Worm (Caenorhabditis elegans) whole organism, L2 larva: ENCODE measurements around the gene Y102A5C.27.

Experiments used
- aly-2 ChIP-seq: fragments of 150-350 bp; optimal IDR thresholded peaks from 2 replicates; lab custom pipeline; 2014; ENCODE audit warnings: missing biosample characterization, missing genetic modification characterization
- ceh-82 ChIP-seq: fragments of 150-350 bp; optimal IDR thresholded peaks from 2 replicates; lab custom pipeline; 2014; ENCODE audit warnings: missing biosample characterization, missing genetic modification characterization
- egl-27 ChIP-seq: sonication (generic microtip); optimal IDR thresholded peaks from 3 replicates; lab custom pipeline; 2017; ENCODE audit warnings: missing biosample characterization, missing genetic modification reagents, missing genetic modification characterization
- lin-39 ChIP-seq: fragments of 150-350 bp; optimal IDR thresholded peaks from 2 replicates; lab custom pipeline; 2014; ENCODE audit warnings: missing biosample characterization, missing genetic modification reagents, missing genetic modification characterization
- mdl-1 ChIP-seq, 2 experiments: fragments of 150-350 bp in 1 of 2; sonication (generic microtip) in 1 of 2; optimal IDR thresholded peaks; 2 replicates each; lab custom pipeline; 2017; ENCODE audit warnings: missing biosample characterization in 2 of 2, missing genetic modification characterization in 2 of 2
- unc-39 ChIP-seq: fragments of 150-350 bp; optimal IDR thresholded peaks from 2 replicates; lab custom pipeline; 2014; ENCODE audit warnings: missing biosample characterization, missing genetic modification characterization
- zag-1 ChIP-seq: fragments of 150-350 bp; optimal IDR thresholded peaks from 2 replicates; lab custom pipeline; 2014; ENCODE audit warnings: missing biosample characterization, missing genetic modification characterization

DNA sequence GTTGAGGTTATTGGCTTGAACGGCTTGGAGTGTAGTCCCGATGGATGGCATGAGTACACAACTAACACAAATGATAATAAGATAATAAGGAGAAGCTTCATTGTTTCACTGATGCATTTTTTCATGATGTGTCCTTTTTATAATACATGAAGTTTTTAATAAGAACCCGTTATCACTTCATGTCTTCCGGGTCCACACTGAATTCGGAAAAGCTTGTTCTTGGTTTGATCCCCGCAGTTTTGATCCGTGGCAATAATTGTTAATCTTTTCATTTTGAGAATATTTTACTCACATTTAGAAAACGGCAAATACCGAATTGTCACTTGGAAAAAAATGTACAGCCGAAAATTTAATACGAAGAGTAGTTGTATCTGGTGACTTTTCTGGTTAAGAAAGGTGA, at the start of gene Y102A5C.27:
- TF ChIP-seq aly-2 (tag; lab: Kevin White, UChicago) (no peak), zag-1 (tag; lab: Kevin White, UChicago) (no peak), lin-39 (no peak), unc-39 (no peak), ceh-82 (tag; lab: Kevin White, UChicago) (no peak), mdl-1 (tag; optimal IDR thresholded peaks at IDR 0.05; lab: Kevin White, UChicago) (no peak), egl-27 (tag; lab: Kevin White, UChicago) (no peak)
